Worm (Caenorhabditis elegans): ENCODE measurements around the gene pdf-1.

The pdf-1 gene

ce11 chrIII:6914840-6915239 is 2.6 kb upstream of the pdf-1 start:
- TF ChIP-seq unc-62 (GFP tag; optimal IDR thresholded peaks at IDR 0.05) = no peak

- TF ChIP-seq unc-62 (GFP tag; optimal IDR thresholded peaks at IDR 0.05) = no peak
These were observed 5.9 kb downstream of the pdf-1 start, which contains the start of gene T07E3.2 for ce11 chrIII:6906409-6906808. Gene T07E3.2 (plus strand): TSS chrIII:6906709.

- TF ChIP-seq unc-62 (GFP tag; optimal IDR thresholded peaks at IDR 0.05) = no peak
These were observed 7.8 kb downstream of the pdf-1 start for ce11 chrIII:6904468-6904867.

ce11 chrIII:6903056-6903977 is 9.0 kb downstream of the pdf-1 start, which contains the start of the genes brc-2 and T07E3.3:
Gene brc-2 (minus strand): TSS chrIII:6903106.
Gene T07E3.3 (plus strand): TSS chrIII:6903877.
- TF ChIP-seq unc-62 (GFP tag; optimal IDR thresholded peaks at IDR 0.05) = no peak

- TF ChIP-seq unc-62 (GFP tag; optimal IDR thresholded peaks at IDR 0.05) = no peak
These were observed 11.7 kb downstream of the pdf-1 start for ce11 chrIII:6900609-6901008.

- TF ChIP-seq unc-62 (GFP tag; optimal IDR thresholded peaks at IDR 0.05) = no peak
These were observed 13.8 kb downstream of the pdf-1 start for ce11 chrIII:6898518-6898917.

ce11 chrIII:6897587-6898064 is 14.7 kb downstream of the pdf-1 start, which contains the start of gene T07E3.4:
Gene T07E3.4 (plus strand): TSS chrIII:6898014.
- TF ChIP-seq unc-62 (GFP tag; optimal IDR thresholded peaks at IDR 0.05) = no peak

ce11 chrIII:6895677-6896076 is 16.6 kb downstream of the pdf-1 start:
- TF ChIP-seq unc-62 (GFP tag; optimal IDR thresholded peaks at IDR 0.05) = no peak

ce11 chrIII:6895166-6895565 is 17.1 kb downstream of the pdf-1 start:
- no peak for TF ChIP-seq unc-62 (GFP tag; optimal IDR thresholded peaks at IDR 0.05)

- TF ChIP-seq unc-62 (GFP tag; optimal IDR thresholded peaks at IDR 0.05) = no peak
These were observed 20.7 kb downstream of the pdf-1 start, which contains the start of gene K04C2.5 for ce11 chrIII:6891560-6891959. Gene K04C2.5 (minus strand): TSS chrIII:6891660.

- TF ChIP-seq unc-62 (GFP tag; optimal IDR thresholded peaks at IDR 0.05) = no peak
These were observed 23.1 kb downstream of the pdf-1 start, which contains the start of the genes brd-1 and K04C2.2 for ce11 chrIII:6888999-6889824. Gene brd-1 (minus strand): TSS chrIII:6889504. Gene K04C2.2 (plus strand): TSS chrIII:6889774.

- no peak for TF ChIP-seq unc-62 (GFP tag; optimal IDR thresholded peaks at IDR 0.05)
These were observed 23.8 kb downstream of the pdf-1 start for ce11 chrIII:6888497-6888896.

- TF ChIP-seq unc-62 (GFP tag; optimal IDR thresholded peaks at IDR 0.05) = no peak
These were observed 24.7 kb downstream of the pdf-1 start for ce11 chrIII:6887574-6887973.

ce11 chrIII:6885889-6886288 is 26.4 kb downstream of the pdf-1 start:
- no peak for TF ChIP-seq unc-62 (GFP tag; optimal IDR thresholded peaks at IDR 0.05)

- TF ChIP-seq unc-62 (GFP tag; optimal IDR thresholded peaks at IDR 0.05) = no peak
These were observed 28.1 kb downstream of the pdf-1 start, which contains the start of gene med-2 for ce11 chrIII:6884203-6884602. Gene med-2 (plus strand): TSS chrIII:6884503.

- TF ChIP-seq unc-62 (GFP tag; optimal IDR thresholded peaks at IDR 0.05) = no peak
These were observed 30.5 kb downstream of the pdf-1 start for ce11 chrIII:6881745-6882144.

Data from whole organism, dauer.